Worm (Caenorhabditis elegans): Measurements from ENCODE around the gene nlp-24.

DNA sequence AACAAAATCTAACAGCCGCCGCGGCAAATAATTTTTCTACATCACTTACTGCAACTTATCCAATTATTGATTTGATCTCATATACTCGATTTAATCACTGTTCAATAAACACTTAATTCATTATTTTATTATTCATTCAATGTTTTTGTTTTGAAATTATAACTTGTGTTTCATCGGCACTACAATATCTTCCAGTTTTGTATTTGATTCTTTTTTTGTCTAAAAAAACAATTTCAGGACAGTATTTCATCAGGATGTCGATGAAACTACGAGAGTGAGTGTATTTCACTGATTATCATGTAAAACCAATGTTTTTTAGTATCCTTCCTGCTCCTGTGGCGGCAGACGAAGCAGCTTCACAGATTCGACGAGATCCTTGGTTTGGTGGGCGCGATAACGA lies 29.1 kb downstream of the nlp-24 start, which contains the start of gene skp-1:
- no peak for TF ChIP-seq hlh-13 (GFP tag; optimal IDR thresholded peaks at IDR 0.05)
- TF ChIP-seq pqm-1 (tag; optimal IDR thresholded peaks at IDR 0.05), result no peak
- TF ChIP-seq pag-3 (tag; optimal IDR thresholded peaks at IDR 0.05; ENCODE audit: borderline replicate concordance), result no peak
- TF ChIP-seq tbx-2 (tag; optimal IDR thresholded peaks at IDR 0.05), result no peak
- no peak for TF ChIP-seq hlh-30 (tag; optimal IDR thresholded peaks at IDR 0.05; ENCODE audit: insufficient read depth)
- TF ChIP-seq ceh-14 (tag; optimal IDR thresholded peaks at IDR 0.05), result no peak
- TF ChIP-seq nhr-11 (tag; optimal IDR thresholded peaks at IDR 0.05), result no peak

Data from whole organism, late embryonic.